Fruit fly (Drosophila melanogaster): Measurements from ENCODE around the gene CG43115.
A peak's percentile ranks its signal among the peaks of the same experiment; 100 is the strongest.

The CG43115 gene

dm6 chrX:6074845-6075244, 8.6 kb upstream of the CG43115 start, which contains the start of gene Tsp5D (continued):
- peak; percentile 82 for TF ChIP-seq CG4854 (GFP tag; optimal IDR thresholded peaks at IDR 0.05)
- TF ChIP-seq CG5245 (GFP tag; optimal IDR thresholded peaks at IDR 0.05), result peak; percentile 94
- no peak for TF ChIP-seq BEAF-32 (GFP tag; optimal IDR thresholded peaks at IDR 0.05)
- TF ChIP-seq chm (GFP tag; IDR thresholded peaks at IDR 0.05), result peak; percentile 93; the same call in 1 of the 2 replicates
- TF ChIP-seq yki (optimal IDR thresholded peaks at IDR 0.05), result no peak
- peak; percentile 91 for TF ChIP-seq CG11456 (GFP tag; IDR thresholded peaks at IDR 0.05)
- TF ChIP-seq unpg (GFP tag; optimal IDR thresholded peaks at IDR 0.05), result peak; percentile 94
- TF ChIP-seq CG8944 (GFP tag; optimal IDR thresholded peaks at IDR 0.05), result peak; percentile 21
- peak; percentile 90 for TF ChIP-seq aop (GFP tag; IDR thresholded peaks at IDR 0.05)
- peak; percentile 82 for TF ChIP-seq jing (GFP tag; optimal IDR thresholded peaks at IDR 0.05)
- TF ChIP-seq CG9727 (GFP tag; optimal IDR thresholded peaks at IDR 0.05), result peak; percentile 79
- peak; percentile 36; the same call in 1 of the 2 replicates for TF ChIP-seq Taf1 (GFP tag; IDR thresholded peaks at IDR 0.05)
- no peak for TF ChIP-seq CG4282 (GFP tag; optimal IDR thresholded peaks at IDR 0.05)
- TF ChIP-seq lbe (GFP tag; optimal IDR thresholded peaks at IDR 0.05), result no peak
- TF ChIP-seq Dip3 (GFP tag; optimal IDR thresholded peaks at IDR 0.05), result no peak
- peak; percentile 70 for TF ChIP-seq CG17186 (GFP tag; optimal IDR thresholded peaks at IDR 0.05)
- peak; percentile 93 for TF ChIP-seq Rfx (GFP tag; IDR thresholded peaks at IDR 0.05)
- peak in 1 of 2 experiments; percentile 7 for TF ChIP-seq insv (GFP tag; optimal IDR thresholded peaks at IDR 0.05)
- TF ChIP-seq CG32767 (GFP tag; IDR thresholded peaks at IDR 0.05), result peak; percentile 88
- 0 out of 2 replicates have a peak, but pooled peaks have one; percentile 21 for TF ChIP-seq GATAe (GFP tag; conservative IDR thresholded peaks at IDR 0.05)
- no peak for TF ChIP-seq NC2α (GFP tag; optimal IDR thresholded peaks at IDR 0.05)
- TF ChIP-seq Poxn (GFP tag; IDR thresholded peaks at IDR 0.05), result no peak
- no peak for TF ChIP-seq NC2β (GFP tag; optimal IDR thresholded peaks at IDR 0.05)
- no peak for TF ChIP-seq slp2 (GFP tag; optimal IDR thresholded peaks at IDR 0.05)
- peak; percentile 93 for TF ChIP-seq CG31441 (GFP tag; IDR thresholded peaks at IDR 0.05)
- no peak for TF ChIP-seq usp (GFP tag; optimal IDR thresholded peaks at IDR 0.05)
- peak; percentile 74 for TF ChIP-seq CG31365 (tag; optimal IDR thresholded peaks at IDR 0.05)
- TF ChIP-seq Jarid2 (GFP tag; optimal IDR thresholded peaks at IDR 0.05), result peak; percentile 74
- TF ChIP-seq slou (GFP tag; optimal IDR thresholded peaks at IDR 0.05), result peak; percentile 11
- TF ChIP-seq Camta (GFP tag; optimal IDR thresholded peaks at IDR 0.05), result peak; percentile 72

- TF ChIP-seq D19B (GFP tag; optimal IDR thresholded peaks at IDR 0.05), result no peak
- peak; percentile 3 for TF ChIP-seq CG5180 (GFP tag; optimal IDR thresholded peaks at IDR 0.05)
- TF ChIP-seq dmrt99B (tag; optimal IDR thresholded peaks at IDR 0.05), result peak; percentile 5
- TF ChIP-seq Pdp1 (GFP tag; optimal IDR thresholded peaks at IDR 0.05), result peak in 1 of 2 experiments; percentile 90
- peak in 1 of 2 experiments; percentile 47 for TF ChIP-seq Trl (optimal IDR thresholded peaks at IDR 0.05)
- TF ChIP-seq Trl (GFP tag; optimal IDR thresholded peaks at IDR 0.05), result no peak
- TF ChIP-seq Ets65A (GFP tag), result peak; percentile 37
- 0 out of 2 replicates have a peak, but pooled peaks have one; percentile 31 for TF ChIP-seq crol (GFP tag; IDR thresholded peaks at IDR 0.05)
- peak; percentile 26; the same call in 1 of the 3 replicates for TF ChIP-seq row (GFP tag; IDR thresholded peaks at IDR 0.05)
- peak; percentile 59 for TF ChIP-seq CG3163 (GFP tag; optimal IDR thresholded peaks at IDR 0.05)
- no peak for TF ChIP-seq CG6791 (GFP tag; IDR thresholded peaks at IDR 0.05; ENCODE audit: partially characterized antibody)
- 0 out of 3 replicates have a peak, but pooled peaks have one; percentile 49 for TF ChIP-seq ci (GFP tag; IDR thresholded peaks at IDR 0.05)
- peak; percentile 84 for TF ChIP-seq Sry-β (GFP tag; optimal IDR thresholded peaks at IDR 0.05)
- no peak for TF ChIP-seq repo (GFP tag; optimal IDR thresholded peaks at IDR 0.05)
- TF ChIP-seq CG11504 (tag; optimal IDR thresholded peaks at IDR 0.05), result peak; percentile 49
- TF ChIP-seq gcm2 (GFP tag; optimal IDR thresholded peaks at IDR 0.05), result no peak
- TF ChIP-seq Dll (GFP tag; IDR thresholded peaks at IDR 0.05; ENCODE audit: partially characterized antibody), result 0 out of 4 replicates have a peak, but pooled peaks have one; percentile 22
- TF ChIP-seq CG12299 (tag; optimal IDR thresholded peaks at IDR 0.05), result no peak
- peak; percentile 6 for TF ChIP-seq Med (GFP tag)
- TF ChIP-seq CG17186 (GFP tag; optimal IDR thresholded peaks at IDR 0.05), result no peak
Observed at dm6 chrX:6068714-6069113, 2.5 kb upstream of the CG43115 start.

Data from whole organism, embryonic.